Fruit fly (Drosophila melanogaster) whole organism, embryonic: ENCODE results near the gene CG13653.

Source experiments
- Abd-B ChIP-seq: fragments of 200-800 bp; sonication (Bioruptor generic); optimal IDR thresholded peaks from 2 replicates; lab custom pipeline; 2018; ENCODE audit warnings: missing biosample characterization, mild to moderate bottlenecking, missing genetic modification characterization, moderate library complexity
- CG12219 ChIP-seq: fragments of 200-800 bp; sonication (Bioruptor generic); optimal IDR thresholded peaks from 3 replicates; lab custom pipeline; 2018; ENCODE audit warnings: missing biosample characterization, mild to moderate bottlenecking, missing genetic modification characterization
- CG12744 ChIP-seq: fragments of 200-800 bp; sonication (Bioruptor generic); optimal IDR thresholded peaks from 2 replicates; lab custom pipeline; 2016; ENCODE audit warnings: missing biosample characterization, missing genetic modification characterization
- CG14965 ChIP-seq: fragments of 200-800 bp; sonication (Bioruptor generic); optimal IDR thresholded peaks from 2 replicates; lab custom pipeline; 2016; ENCODE audit warnings: missing biosample characterization, missing genetic modification characterization, borderline replicate concordance
- CG31441 ChIP-seq: fragments of 200-800 bp; sonication (Bioruptor generic); IDR thresholded peaks from 2 replicates; pipeline ENCODE4 v1.3.6; 2022; ENCODE audit warnings: missing biosample characterization, missing genetic modification characterization
- CG4360 ChIP-seq: fragments of 200-800 bp; sonication (Bioruptor generic); IDR thresholded peaks from 2 replicates; pipeline ENCODE4 v1.3.6; 2022; ENCODE audit warnings: missing biosample characterization, missing genetic modification characterization
- CG7357 ChIP-seq: fragments of 200-800 bp; sonication (Bioruptor generic); IDR thresholded peaks from 3 replicates; pipeline ENCODE4 v1.3.6; 2022; ENCODE audit warnings: missing biosample characterization, missing genetic modification characterization
- CG7745 ChIP-seq: fragments of 200-800 bp; sonication (Bioruptor generic); optimal IDR thresholded peaks from 2 replicates; lab custom pipeline; 2018; ENCODE audit warnings: missing biosample characterization, mild to moderate bottlenecking, missing genetic modification characterization, moderate library complexity
- CG7786 ChIP-seq: fragments of 200-800 bp; sonication (Bioruptor generic); optimal IDR thresholded peaks from 2 replicates; lab custom pipeline; 2016; ENCODE audit warnings: missing biosample characterization, missing genetic modification characterization
- CG8281 ChIP-seq: fragments of 200-800 bp; sonication (Bioruptor generic); optimal IDR thresholded peaks from 2 replicates; lab custom pipeline; 2018; ENCODE audit warnings: missing biosample characterization, mild to moderate bottlenecking, missing genetic modification characterization, moderate library complexity
- CG8359 ChIP-seq: fragments of 200-800 bp; sonication (Bioruptor generic); optimal IDR thresholded peaks from 2 replicates; lab custom pipeline; 2017; ENCODE audit warnings: missing biosample characterization, mild to moderate bottlenecking, missing genetic modification characterization, borderline replicate concordance
- Drgx ChIP-seq: fragments of 200-800 bp; sonication (Bioruptor generic); IDR thresholded peaks from 2 replicates; pipeline ENCODE4 v1.3.6; 2022; ENCODE audit warnings: missing biosample characterization, missing genetic modification characterization
- HLHmδ ChIP-seq: fragments of 200-800 bp; sonication (Bioruptor generic); optimal IDR thresholded peaks from 2 replicates; lab custom pipeline; 2018; ENCODE audit warnings: missing biosample characterization, mild to moderate bottlenecking, missing genetic modification characterization, moderate library complexity
- Hr51 ChIP-seq, 2 experiments: fragments of 200-800 bp; sonication (Bioruptor generic); optimal IDR thresholded peaks; 2 replicates in 1 of 2; 3 replicates in 1 of 2; lab custom pipeline; 2016 to 2018; ENCODE audit warnings: missing biosample characterization in 2 of 2, missing genetic modification characterization in 2 of 2, mild to moderate bottlenecking in 1 of 2, moderate library complexity in 1 of 2
- NK7.1 ChIP-seq: fragments of 200-800 bp; sonication (Bioruptor generic); optimal IDR thresholded peaks from 3 replicates; lab custom pipeline; 2016; ENCODE audit warnings: missing biosample characterization, missing genetic modification characterization
- Nf-YB ChIP-seq: fragments of 200-800 bp; sonication (Bioruptor generic); optimal IDR thresholded peaks from 3 replicates; lab custom pipeline; 2019; ENCODE audit warnings: missing biosample characterization, mild to moderate bottlenecking, missing genetic modification characterization, moderate library complexity
- PHDP ChIP-seq: fragments of 200-800 bp; sonication (Bioruptor generic); optimal IDR thresholded peaks from 3 replicates; lab custom pipeline; 2018; ENCODE audit warnings: missing biosample characterization, mild to moderate bottlenecking, missing genetic modification characterization, moderate library complexity
- bigmax ChIP-seq: fragments of 200-800 bp; sonication (Bioruptor generic); optimal IDR thresholded peaks from 2 replicates; lab custom pipeline; 2018; ENCODE audit warnings: missing biosample characterization, mild to moderate bottlenecking, missing genetic modification characterization
- chn ChIP-seq: fragments of 200-800 bp; sonication (Bioruptor generic); optimal IDR thresholded peaks from 2 replicates; lab custom pipeline; 2016; ENCODE audit warnings: missing biosample characterization, missing genetic modification characterization
- crp ChIP-seq, 2 experiments: fragments of 200-800 bp; sonication (Bioruptor generic); optimal IDR thresholded peaks; 2 replicates in 1 of 2; 3 replicates in 1 of 2; lab custom pipeline; 2017; ENCODE audit warnings: missing biosample characterization in 2 of 2, missing genetic modification characterization in 2 of 2, mild to moderate bottlenecking in 1 of 2, moderate library complexity in 1 of 2
- h ChIP-seq: fragments of >200 bp; optimal IDR thresholded peaks from 2 replicates; lab custom pipeline; 2017
- pzg ChIP-seq: fragments of 200-800 bp; sonication (Bioruptor generic); optimal IDR thresholded peaks from 3 replicates; lab custom pipeline; 2018; ENCODE audit warnings: missing biosample characterization, mild to moderate bottlenecking, missing genetic modification characterization, moderate library complexity
- seq ChIP-seq: fragments of 200-800 bp; sonication (Bioruptor generic); IDR thresholded peaks from 2 replicates; pipeline ENCODE4 v1.3.6; 2022; ENCODE audit warnings: missing biosample characterization, missing genetic modification characterization
- stwl ChIP-seq: fragments of 200-800 bp; sonication (Bioruptor generic); optimal IDR thresholded peaks from 3 replicates; lab custom pipeline; 2018; ENCODE audit warnings: missing biosample characterization, mild to moderate bottlenecking, missing genetic modification characterization, moderate library complexity
- zf30C ChIP-seq: fragments of 200-800 bp; sonication (Bioruptor generic); optimal IDR thresholded peaks from 3 replicates; lab custom pipeline; 2018; ENCODE audit warnings: missing biosample characterization, mild to moderate bottlenecking, missing genetic modification characterization
- zfh2 ChIP-seq: fragments of 200-800 bp; sonication (Bioruptor generic); optimal IDR thresholded peaks from 2 replicates; lab custom pipeline; 2016; ENCODE audit warnings: missing biosample characterization, missing genetic modification characterization

CG13653 gene

DNA sequence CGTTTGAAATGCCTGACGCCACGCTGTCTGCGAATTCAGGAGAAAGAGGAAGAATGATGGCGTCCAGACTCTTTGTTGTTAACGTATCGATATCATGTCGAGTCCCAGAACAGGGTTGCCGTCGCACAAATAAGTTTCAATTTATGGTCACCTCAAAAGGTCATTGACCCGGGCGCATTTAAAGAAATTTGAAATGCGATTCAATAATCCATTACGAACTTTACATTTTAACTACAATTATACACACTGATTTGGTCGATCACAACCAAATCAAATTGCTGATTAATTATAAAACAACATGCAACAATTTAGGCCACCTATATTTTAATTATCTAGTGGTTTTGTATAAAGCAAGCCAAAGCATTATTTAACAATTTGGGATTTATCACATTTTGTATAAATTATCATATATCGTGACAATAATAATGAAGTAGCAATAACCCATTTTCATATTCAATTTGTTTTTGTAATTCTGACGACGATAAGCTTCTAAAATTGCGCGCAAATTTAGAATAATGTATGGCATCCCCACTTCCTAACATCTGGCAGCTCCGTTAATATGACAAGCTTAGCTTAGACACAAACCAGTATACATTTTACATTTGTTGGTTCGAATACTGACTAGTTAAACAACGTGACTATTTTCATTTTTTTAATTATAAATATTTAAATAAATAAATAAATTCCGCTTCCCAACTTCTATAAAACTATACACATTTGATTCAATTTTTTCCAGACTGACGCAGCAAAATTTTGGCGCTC is 49.9 kb downstream of the CG13653 start, which contains the start of gene bam (continued):
- no peak for TF ChIP-seq seq (GFP tag; lab: Robert Waterston, UW)
- TF ChIP-seq zfh2 (GFP tag; lab: Kevin White, UChicago) = no peak
- no peak for TF ChIP-seq crp (GFP tag; optimal IDR thresholded peaks at IDR 0.05; lab: Kevin White, UChicago)
- TF ChIP-seq Nf-YB = no peak
- no peak for TF ChIP-seq CG4360
- no peak for TF ChIP-seq CG7745
- TF ChIP-seq h = no peak
- TF ChIP-seq Hr51 (GFP tag; optimal IDR thresholded peaks at IDR 0.05; lab: Kevin White, UChicago) = no peak
- TF ChIP-seq CG31441 (GFP tag; lab: Robert Waterston, UW) = no peak
- TF ChIP-seq pzg = peak; percentile 81
- no peak for TF ChIP-seq HLHmδ (GFP tag; lab: Kevin White, UChicago)
- peak; percentile 4 for TF ChIP-seq PHDP (tag; lab: Kevin White, UChicago)
- no peak for TF ChIP-seq CG7357
- TF ChIP-seq CG7786 = no peak
- TF ChIP-seq NK7.1 (GFP tag; lab: Kevin White, UChicago) = no peak
- no peak for TF ChIP-seq bigmax (GFP tag; lab: Kevin White, UChicago)
- TF ChIP-seq CG14965 (GFP tag; lab: Kevin White, UChicago) = no peak
- peak; percentile 83 for TF ChIP-seq stwl (tag; lab: Kevin White, UChicago)
- TF ChIP-seq zf30C (GFP tag; lab: Kevin White, UChicago) = no peak
- TF ChIP-seq Drgx (GFP tag; lab: Robert Waterston, UW) = no peak
- no peak for TF ChIP-seq CG12744 (GFP tag; lab: Kevin White, UChicago)
- TF ChIP-seq CG12219 (GFP tag; lab: Kevin White, UChicago) = no peak
- no peak for TF ChIP-seq Abd-B
- TF ChIP-seq CG8359 (GFP tag; lab: Kevin White, UChicago) = no peak
- TF ChIP-seq chn (GFP tag; lab: Kevin White, UChicago) = no peak
- TF ChIP-seq CG8281 (tag; lab: Kevin White, UChicago) = no peak
